Fruit fly (Drosophila melanogaster) whole organism, embryonic: ENCODE data around the gene Efr.
A peak's percentile ranks its signal among the peaks of the same experiment; 100 is the strongest.

Experiments
- CG1024 ChIP-seq: fragments of 200-800 bp; sonication (Bioruptor generic); IDR thresholded peaks from 2 replicates; pipeline ENCODE4 v1.3.6; 2022; ENCODE audit warnings: missing biosample characterization, missing genetic modification characterization
- CG12942 ChIP-seq: fragments of 200-800 bp; sonication (Bioruptor generic); optimal IDR thresholded peaks from 3 replicates; lab custom pipeline; 2016; ENCODE audit warnings: missing biosample characterization, missing genetic modification characterization
- CG17361 ChIP-seq: fragments of 200-800 bp; sonication (Bioruptor generic); IDR thresholded peaks from 3 replicates; pipeline ENCODE4 v1.3.6; 2022; ENCODE audit warnings: missing biosample characterization, missing genetic modification characterization
- Dip3 ChIP-seq: fragments of 200-800 bp; sonication (Bioruptor generic); optimal IDR thresholded peaks from 3 replicates; lab custom pipeline; 2016; ENCODE audit warnings: missing biosample characterization, missing genetic modification characterization
- Ets97D ChIP-seq: fragments of 200-800 bp; sonication (Bioruptor generic); optimal IDR thresholded peaks from 3 replicates; lab custom pipeline; 2016; ENCODE audit warnings: missing biosample characterization, missing genetic modification characterization
- bcd ChIP-seq: fragments of 200-800 bp; sonication (Bioruptor generic); optimal IDR thresholded peaks from 2 replicates; lab custom pipeline; 2017; ENCODE audit warnings: missing biosample characterization, mild to moderate bottlenecking, missing genetic modification characterization
- luna ChIP-seq: fragments of 200-800 bp; sonication (Bioruptor generic); optimal IDR thresholded peaks from 2 replicates; lab custom pipeline; 2016; ENCODE audit warnings: missing biosample characterization, missing genetic modification characterization
- wor ChIP-seq: fragments of 200-800 bp; sonication (Bioruptor generic); IDR thresholded peaks from 2 replicates; pipeline ENCODE4 v1.3.6; 2022; ENCODE audit warnings: missing biosample characterization, missing genetic modification characterization

- no peak for TF ChIP-seq luna (GFP tag; lab: Kevin White, UChicago)
- TF ChIP-seq CG12942: peak; percentile 46
- peak; percentile 9 for TF ChIP-seq Dip3 (GFP tag; lab: Kevin White, UChicago)
- TF ChIP-seq CG1024 (GFP tag; lab: Robert Waterston, UW): peak; percentile 67; the same call in 1 of the 2 replicates
- TF ChIP-seq bcd: peak; percentile 83
- no peak for TF ChIP-seq Ets97D (GFP tag; lab: Kevin White, UChicago)
- TF ChIP-seq CG17361 (GFP tag; lab: Robert Waterston, UW): peak; percentile 85
- peak; percentile 87 for TF ChIP-seq wor (GFP tag; lab: Robert Waterston, UW)
Observed at dm6 chrX:6193183-6193810, 26.5 kb upstream of the Efr start.
